Worm (Caenorhabditis elegans) whole organism, mixed stage, embryonic: ENCODE data around the gene F13H10.9.
A peak's percentile ranks its signal among the peaks of the same experiment; 100 is the strongest.

ENCODE experiments used
- M03D4.4 ChIP-seq: sonication (generic microtip); optimal IDR thresholded peaks from 2 replicates; lab custom pipeline; 2017; ENCODE audit warnings: mild to moderate bottlenecking, missing genetic modification characterization, missing compliant biosample characterization
- bed-3 ChIP-seq: fragments of 200-800 bp; sonication (Bioruptor generic); optimal IDR thresholded peaks from 3 replicates; lab custom pipeline; 2018; ENCODE audit warnings: mild to moderate bottlenecking, missing genetic modification characterization, moderate library complexity, missing compliant biosample characterization
- ceh-39 ChIP-seq: fragments of 150-350 bp; optimal IDR thresholded peaks from 2 replicates; lab custom pipeline; 2014; ENCODE audit warnings: missing biosample characterization, missing genetic modification characterization
- ceh-83 ChIP-seq: fragments of 200-800 bp; sonication (Bioruptor generic); optimal IDR thresholded peaks from 2 replicates; lab custom pipeline; 2018; ENCODE audit warnings: mild to moderate bottlenecking, missing genetic modification characterization, missing compliant biosample characterization
- ces-1 ChIP-seq: fragments of 150-350 bp; optimal IDR thresholded peaks from 2 replicates; lab custom pipeline; 2014; ENCODE audit warnings: missing biosample characterization, missing genetic modification reagents, missing genetic modification characterization
- cnd-1 ChIP-seq: fragments of 200-800 bp; sonication (Bioruptor generic); optimal IDR thresholded peaks from 2 replicates; lab custom pipeline; 2018; ENCODE audit warnings: mild to moderate bottlenecking, missing genetic modification characterization, missing compliant biosample characterization
- drap-1 ChIP-seq: fragments of 200-800 bp; sonication (Bioruptor generic); optimal IDR thresholded peaks from 3 replicates; lab custom pipeline; 2018; ENCODE audit warnings: mild to moderate bottlenecking, missing genetic modification characterization, missing compliant biosample characterization
- elt-3 ChIP-seq: fragments of 150-350 bp; optimal IDR thresholded peaks from 2 replicates; lab custom pipeline; 2014; ENCODE audit warnings: missing biosample characterization, missing genetic modification characterization
- flh-1 ChIP-seq: fragments of 200-800 bp; sonication (Bioruptor generic); optimal IDR thresholded peaks from 2 replicates; lab custom pipeline; 2018; ENCODE audit warnings: mild to moderate bottlenecking, missing genetic modification characterization, moderate library complexity, missing compliant biosample characterization
- ham-2 ChIP-seq: fragments of 200-800 bp; sonication (Bioruptor generic); optimal IDR thresholded peaks from 2 replicates; lab custom pipeline; 2018; ENCODE audit warnings: mild to moderate bottlenecking, missing genetic modification characterization, missing compliant biosample characterization
- hlh-1 ChIP-seq: fragments of 150-350 bp; optimal IDR thresholded peaks from 2 replicates; lab custom pipeline; 2014; ENCODE audit warnings: missing biosample characterization, missing genetic modification reagents, missing genetic modification characterization
- lin-13 ChIP-seq: fragments of 150-350 bp; optimal IDR thresholded peaks from 2 replicates; lab custom pipeline; 2014; ENCODE audit warnings: missing biosample characterization, missing genetic modification characterization
- lin-32 ChIP-seq: fragments of 200-800 bp; sonication (Bioruptor generic); optimal IDR thresholded peaks from 2 replicates; lab custom pipeline; 2018; ENCODE audit warnings: mild to moderate bottlenecking, missing genetic modification characterization, missing compliant biosample characterization
- lsy-2 ChIP-seq: fragments of 150-350 bp; optimal IDR thresholded peaks from 2 replicates; lab custom pipeline; 2014; ENCODE audit warnings: missing biosample characterization, missing genetic modification characterization
- mab-5 ChIP-seq: fragments of 150-350 bp; optimal IDR thresholded peaks from 2 replicates; lab custom pipeline; 2014; ENCODE audit warnings: missing biosample characterization, missing genetic modification characterization
- mep-1 ChIP-seq: fragments of 150-350 bp; optimal IDR thresholded peaks from 2 replicates; lab custom pipeline; 2017; ENCODE audit warnings: missing biosample characterization, missing genetic modification reagents, missing genetic modification characterization, inconsistent platforms
- mls-2 ChIP-seq: sonication (generic microtip); optimal IDR thresholded peaks from 2 replicates; lab custom pipeline; 2016; ENCODE audit warnings: mild to moderate bottlenecking, missing genetic modification characterization, moderate library complexity, missing compliant biosample characterization
- nhr-12 ChIP-seq: fragments of 150-350 bp; optimal IDR thresholded peaks from 2 replicates; lab custom pipeline; 2014; ENCODE audit warnings: missing biosample characterization, missing genetic modification characterization
- nhr-2 ChIP-seq: fragments of 150-350 bp; optimal IDR thresholded peaks from 2 replicates; lab custom pipeline; 2014; ENCODE audit warnings: missing biosample characterization, missing genetic modification characterization
- nhr-237 ChIP-seq: fragments of 150-350 bp; optimal IDR thresholded peaks from 2 replicates; lab custom pipeline; 2014; ENCODE audit warnings: missing biosample characterization, missing genetic modification characterization
- nhr-76 ChIP-seq: sonication (generic microtip); optimal IDR thresholded peaks from 2 replicates; lab custom pipeline; 2017; ENCODE audit warnings: missing biosample characterization, missing genetic modification characterization
- pha-4 ChIP-seq: fragments of 150-350 bp; optimal IDR thresholded peaks from 2 replicates; lab custom pipeline; 2018; ENCODE audit warnings: missing biosample characterization, missing genetic modification reagents, missing genetic modification characterization
- sem-2 ChIP-seq: fragments of 200-800 bp; sonication (Bioruptor generic); optimal IDR thresholded peaks from 2 replicates; lab custom pipeline; 2018; ENCODE audit warnings: mild to moderate bottlenecking, missing genetic modification characterization, missing compliant biosample characterization
- sptf-1 ChIP-seq: sonication (generic microtip); optimal IDR thresholded peaks from 2 replicates; lab custom pipeline; 2017; ENCODE audit warnings: mild to moderate bottlenecking, missing genetic modification characterization, moderate library complexity, missing compliant biosample characterization
- tbx-8 ChIP-seq: fragments of 200-800 bp; sonication (Bioruptor generic); optimal IDR thresholded peaks from 2 replicates; lab custom pipeline; 2018; ENCODE audit warnings: mild to moderate bottlenecking, missing genetic modification characterization, moderate library complexity, missing compliant biosample characterization
- unc-120 ChIP-seq: sonication (generic microtip); optimal IDR thresholded peaks from 2 replicates; lab custom pipeline; 2017; ENCODE audit warnings: missing genetic modification characterization, missing compliant biosample characterization; ENCODE audit not compliant: poor library complexity, severe bottlenecking
- unc-62 ChIP-seq: fragments of 150-350 bp; optimal IDR thresholded peaks from 2 replicates; lab custom pipeline; 2014; ENCODE audit warnings: missing biosample characterization, missing genetic modification reagents, missing genetic modification characterization
- zip-8 ChIP-seq: fragments of 150-350 bp; optimal IDR thresholded peaks from 2 replicates; lab custom pipeline; 2014; ENCODE audit warnings: missing biosample characterization, missing genetic modification characterization

The F13H10.9 gene

DNA sequence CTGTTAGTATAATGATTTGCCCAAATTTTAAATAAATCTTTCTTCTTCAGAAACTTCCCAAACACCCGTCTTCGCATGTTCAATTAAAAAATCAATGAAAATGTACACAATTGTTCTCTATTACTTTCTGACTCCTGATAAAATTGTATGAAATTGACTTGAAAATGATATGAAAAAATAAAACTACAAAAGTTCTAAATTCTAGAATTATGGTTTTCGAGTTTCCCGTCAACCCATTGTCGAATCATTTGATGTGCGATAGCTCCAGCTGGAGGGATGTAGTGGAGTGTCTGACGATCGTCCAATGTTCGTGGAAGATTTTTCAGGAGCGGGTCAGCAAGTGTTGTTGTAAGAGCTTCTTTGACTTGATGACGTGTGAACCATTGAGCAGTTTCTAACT lies 8.2 kb downstream of the F13H10.9 start:
- TF ChIP-seq tbx-8 (GFP tag; lab: Kevin White, UChicago): no peak
- no peak for TF ChIP-seq bed-3 (GFP tag; lab: Kevin White, UChicago)
- TF ChIP-seq drap-1 (GFP tag; lab: Kevin White, UChicago): no peak
- TF ChIP-seq mls-2 (tag; lab: Kevin White, UChicago): no peak
- no peak for TF ChIP-seq nhr-237 (tag; lab: Kevin White, UChicago)
- TF ChIP-seq nhr-76 (tag; lab: Kevin White, UChicago): no peak
- no peak for TF ChIP-seq ceh-39 (tag; lab: Kevin White, UChicago)
- TF ChIP-seq unc-62 (GFP tag; lab: Kevin White, UChicago): no peak
- TF ChIP-seq mab-5 (tag; lab: Kevin White, UChicago): no peak
- no peak for TF ChIP-seq mep-1 (tag; lab: Kevin White, UChicago)
- TF ChIP-seq lin-13 (tag; lab: Kevin White, UChicago): no peak
- no peak for TF ChIP-seq unc-120 (tag; lab: Kevin White, UChicago)
- TF ChIP-seq ces-1 (GFP tag; lab: Kevin White, UChicago): no peak
- no peak for TF ChIP-seq M03D4.4 (tag; lab: Kevin White, UChicago)
- TF ChIP-seq nhr-12 (tag; lab: Kevin White, UChicago): no peak
- no peak for TF ChIP-seq hlh-1
- TF ChIP-seq zip-8 (tag; lab: Kevin White, UChicago): no peak

DNA sequence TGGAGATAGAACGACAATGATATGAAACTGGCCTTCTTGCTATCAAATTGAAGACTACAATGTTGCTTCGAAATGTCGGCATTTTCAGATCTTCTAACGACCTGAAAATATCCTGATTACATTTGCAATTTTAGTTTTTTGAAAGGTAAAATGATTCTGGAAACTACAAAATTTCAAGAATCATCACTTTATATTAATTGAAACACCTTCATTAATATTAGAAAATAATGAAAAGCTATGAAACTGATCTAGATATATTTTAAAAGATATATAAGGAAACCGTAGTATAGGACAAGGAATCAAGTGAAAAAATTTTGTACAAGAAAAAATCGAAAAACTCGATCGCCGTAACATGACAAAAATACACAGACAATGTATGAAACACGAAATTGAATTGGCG lies 10.2 kb downstream of the F13H10.9 start, which contains the start of gene ndx-9:
ndx-9 (minus strand) TSS at position 101 of the 400 bp plus-strand sequence.
- TF ChIP-seq ham-2 (GFP tag; lab: Kevin White, UChicago) (no peak), M03D4.4 (tag; lab: Kevin White, UChicago) (no peak), sem-2 (GFP tag; lab: Kevin White, UChicago) (no peak)
- TF ChIP-seq, all 35 proteins: peak for 0

DNA sequence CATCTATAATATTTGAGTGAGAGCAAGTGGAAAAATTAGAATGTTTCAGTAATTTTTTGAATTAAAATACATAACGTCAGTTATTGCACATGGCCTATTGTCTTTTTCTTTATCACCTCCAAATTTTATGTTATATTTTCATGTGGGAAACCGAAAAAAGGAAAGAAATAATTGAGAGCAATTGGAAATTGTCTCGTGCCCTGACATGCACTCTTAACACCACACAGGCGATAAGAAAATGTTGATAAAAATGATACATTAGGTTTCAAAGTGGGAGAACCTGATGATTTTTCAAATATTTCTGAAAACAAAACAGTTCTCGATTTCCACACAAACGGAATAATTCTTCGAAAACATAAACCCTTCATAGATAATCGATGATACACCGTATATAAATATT lies 14.2 kb downstream of the F13H10.9 start, which contains the start of gene F13H10.3:
F13H10.3 (minus strand) TSS at position 73 of the 400 bp plus-strand sequence.
- no peak for TF ChIP-seq zip-8 (tag; lab: Kevin White, UChicago)
- TF ChIP-seq pha-4 (tag; lab: Kevin White, UChicago): no peak
- TF ChIP-seq unc-62 (GFP tag; lab: Kevin White, UChicago): no peak
- no peak for TF ChIP-seq hlh-1
- TF ChIP-seq nhr-76 (tag; lab: Kevin White, UChicago): no peak
- TF ChIP-seq cnd-1 (tag; lab: Kevin White, UChicago): no peak
- no peak for TF ChIP-seq elt-3 (tag; lab: Kevin White, UChicago)
- no peak for TF ChIP-seq drap-1 (GFP tag; lab: Kevin White, UChicago)
- TF ChIP-seq ceh-83 (GFP tag; lab: Kevin White, UChicago): no peak
- TF ChIP-seq nhr-2 (tag; lab: Kevin White, UChicago): no peak
- TF ChIP-seq mls-2 (tag; lab: Kevin White, UChicago): no peak
- TF ChIP-seq unc-120 (tag; lab: Kevin White, UChicago): no peak
- TF ChIP-seq sem-2 (GFP tag; lab: Kevin White, UChicago): no peak
- no peak for TF ChIP-seq lsy-2 (tag; lab: Kevin White, UChicago)
- TF ChIP-seq ceh-39 (tag; lab: Kevin White, UChicago): no peak
- TF ChIP-seq sptf-1 (tag; lab: Kevin White, UChicago): no peak
- no peak for TF ChIP-seq lin-13 (tag; lab: Kevin White, UChicago)
- no peak for TF ChIP-seq lin-32 (GFP tag; lab: Kevin White, UChicago)
- no peak for TF ChIP-seq M03D4.4 (tag; lab: Kevin White, UChicago)

DNA sequence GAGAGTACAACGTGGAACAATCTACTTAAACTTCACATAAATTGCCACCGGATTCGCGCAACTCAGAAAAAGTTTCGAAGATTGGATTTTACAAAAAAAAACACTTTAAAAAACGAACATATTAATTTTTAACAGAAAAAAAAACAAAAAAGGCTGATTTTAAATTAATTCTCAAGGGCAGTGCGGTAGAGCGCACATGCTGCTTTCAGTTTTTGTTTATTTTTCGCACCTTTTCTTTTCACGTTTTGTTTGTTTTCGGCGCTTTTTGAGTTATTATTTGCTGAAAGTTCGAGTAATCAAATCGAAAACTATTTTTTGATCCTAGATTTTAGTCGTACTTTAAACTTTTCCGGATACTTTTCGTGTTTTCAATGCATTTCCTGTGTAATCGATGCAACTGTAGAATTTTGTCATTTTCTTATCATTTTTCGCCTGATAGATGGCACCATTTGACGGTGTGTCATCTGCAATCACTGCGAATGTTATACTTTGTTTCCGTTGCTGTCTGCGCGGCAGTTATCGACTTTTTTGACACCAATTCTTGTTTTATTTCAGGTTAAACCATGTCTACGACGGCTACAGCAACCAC lies 18.3 kb downstream of the F13H10.9 start, which contains the start of gene F13H10.8:
F13H10.8 (plus strand) TSS at position 556 of the 589 bp plus-strand sequence.
- no peak for TF ChIP-seq flh-1
- no peak for TF ChIP-seq bed-3 (GFP tag; lab: Kevin White, UChicago)
- TF ChIP-seq mls-2 (tag; lab: Kevin White, UChicago): no peak
- TF ChIP-seq mep-1 (tag; lab: Kevin White, UChicago): peak; percentile 38
- peak; percentile 7 for TF ChIP-seq lsy-2 (tag; lab: Kevin White, UChicago)
- TF ChIP-seq ces-1 (GFP tag; lab: Kevin White, UChicago): peak; percentile 76
